Fruit fly (Drosophila melanogaster) whole organism, embryonic: ENCODE results near the gene CG17803.
A peak's percentile ranks its signal among the peaks of the same experiment; 100 is the strongest.

Source experiments
- ATbp ChIP-seq: fragments of 200-800 bp; sonication (Bioruptor generic); optimal IDR thresholded peaks from 2 replicates; lab custom pipeline; 2017; ENCODE audit warnings: missing biosample characterization, mild to moderate bottlenecking, missing genetic modification characterization, missing genetic modification reagents
- Atf3 ChIP-seq: fragments of 200-800 bp; sonication (Bioruptor generic); optimal IDR thresholded peaks from 3 replicates; lab custom pipeline; 2016; ENCODE audit warnings: missing biosample characterization, missing genetic modification characterization
- CG11695 ChIP-seq: fragments of 200-800 bp; sonication (Bioruptor generic); IDR thresholded peaks from 3 replicates; pipeline ENCODE4 v1.3.6; 2022; ENCODE audit warnings: missing biosample characterization, missing genetic modification characterization
- CG12104 ChIP-seq: fragments of 200-800 bp; sonication (Bioruptor generic); optimal IDR thresholded peaks from 3 replicates; lab custom pipeline; 2016; ENCODE audit warnings: missing biosample characterization, missing genetic modification characterization
- CG12391 ChIP-seq: fragments of 200-800 bp; sonication (Bioruptor generic); optimal IDR thresholded peaks from 3 replicates; lab custom pipeline; 2018; ENCODE audit warnings: missing biosample characterization, mild to moderate bottlenecking, missing genetic modification characterization, moderate library complexity
- CG12659 ChIP-seq: fragments of 200-800 bp; sonication (Bioruptor generic); optimal IDR thresholded peaks from 3 replicates; lab custom pipeline; 2017; ENCODE audit warnings: mild to moderate bottlenecking, missing biosample characterization, missing genetic modification reagents, missing genetic modification characterization
- CG13424 ChIP-seq: fragments of 200-800 bp; sonication (Bioruptor generic); optimal IDR thresholded peaks from 2 replicates; lab custom pipeline; 2019; ENCODE audit warnings: missing biosample characterization, mild to moderate bottlenecking, missing genetic modification characterization, moderate library complexity
- CG13624 ChIP-seq: fragments of 200-800 bp; sonication (Bioruptor generic); optimal IDR thresholded peaks from 2 replicates; lab custom pipeline; 2016; ENCODE audit warnings: missing biosample characterization, missing genetic modification characterization
- CG15011 ChIP-seq: fragments of 200-800 bp; sonication (Bioruptor generic); optimal IDR thresholded peaks from 3 replicates; lab custom pipeline; 2018; ENCODE audit warnings: missing biosample characterization, mild to moderate bottlenecking, missing genetic modification characterization
- CG15269 ChIP-seq: fragments of 200-800 bp; sonication (Bioruptor generic); optimal IDR thresholded peaks from 2 replicates; lab custom pipeline; 2018; ENCODE audit warnings: missing biosample characterization, mild to moderate bottlenecking, missing genetic modification characterization, moderate library complexity
- CG15601 ChIP-seq: fragments of 200-800 bp; sonication (Bioruptor generic); optimal IDR thresholded peaks from 3 replicates; lab custom pipeline; 2019; ENCODE audit warnings: missing biosample characterization, mild to moderate bottlenecking, missing genetic modification characterization, moderate library complexity
- CG17359 ChIP-seq: fragments of 200-800 bp; sonication (Bioruptor generic); optimal IDR thresholded peaks from 3 replicates; lab custom pipeline; 2018; ENCODE audit warnings: missing biosample characterization, mild to moderate bottlenecking, missing genetic modification characterization, moderate library complexity
- CG17912 ChIP-seq: fragments of 200-800 bp; sonication (Bioruptor generic); optimal IDR thresholded peaks from 2 replicates; lab custom pipeline; 2018; ENCODE audit warnings: missing biosample characterization, mild to moderate bottlenecking, missing genetic modification characterization
- CG2120 ChIP-seq: fragments of 200-800 bp; sonication (Bioruptor generic); optimal IDR thresholded peaks from 3 replicates; lab custom pipeline; 2016; ENCODE audit warnings: missing biosample characterization, missing genetic modification characterization
- CG2712 ChIP-seq: fragments of 200-800 bp; optimal IDR thresholded peaks from 3 replicates; lab custom pipeline; 2019; ENCODE audit warnings: missing biosample characterization, mild to moderate bottlenecking, missing genetic modification characterization, moderate library complexity
- CG2875 ChIP-seq: fragments of 200-800 bp; sonication (Bioruptor generic); optimal IDR thresholded peaks from 2 replicates; lab custom pipeline; 2017; ENCODE audit warnings: missing biosample characterization, mild to moderate bottlenecking, missing genetic modification characterization, missing genetic modification reagents
- CG4282 ChIP-seq: fragments of 200-800 bp; sonication (Bioruptor generic); optimal IDR thresholded peaks from 2 replicates; lab custom pipeline; 2016; ENCODE audit warnings: missing biosample characterization, missing genetic modification characterization
- CG6813 ChIP-seq: fragments of 200-800 bp; sonication (Bioruptor generic); optimal IDR thresholded peaks from 2 replicates; lab custom pipeline; 2017; ENCODE audit warnings: missing biosample characterization, missing genetic modification characterization, mild to moderate bottlenecking, moderate library complexity, missing genetic modification reagents
- CG8290 ChIP-seq, 3 experiments: fragments of 200-800 bp; sonication (Bioruptor generic); optimal IDR thresholded peaks; 2 replicates each; lab custom pipeline; 2016 to 2019; ENCODE audit warnings: missing biosample characterization in 3 of 3, missing genetic modification characterization in 3 of 3, mild to moderate bottlenecking in 2 of 3, moderate library complexity in 1 of 3
- CG8944 ChIP-seq: fragments of 200-800 bp; sonication (Bioruptor generic); optimal IDR thresholded peaks from 3 replicates; lab custom pipeline; 2016; ENCODE audit warnings: missing biosample characterization, missing genetic modification characterization
- Dref ChIP-seq: fragments of 200-800 bp; sonication (Bioruptor generic); IDR thresholded peaks from 2 replicates; pipeline ENCODE4 v1.3.6; 2022; ENCODE audit warnings: missing biosample characterization, missing genetic modification characterization
- Ets65A ChIP-seq: fragments of 200-800 bp; sonication (Bioruptor generic); peaks from one replicate; lab custom pipeline; 2016; ENCODE audit warnings: missing biosample characterization, missing genetic modification characterization
- Hr78 ChIP-seq, 2 experiments: fragments of 200-800 bp in 1 of 2; fragments of >200 bp in 1 of 2; sonication (Bioruptor generic) in 1 of 2; optimal IDR thresholded peaks; 2 replicates each; lab custom pipeline; 2017 to 2019; ENCODE audit warnings: missing biosample characterization in 2 of 2, missing genetic modification characterization in 2 of 2, mild to moderate bottlenecking in 1 of 2, moderate library complexity in 1 of 2
- Hsf ChIP-seq: fragments of 200-800 bp; sonication (Bioruptor generic); optimal IDR thresholded peaks from 3 replicates; lab custom pipeline; 2016; ENCODE audit warnings: missing biosample characterization, missing genetic modification characterization
- Max ChIP-seq: fragments of 200-800 bp; sonication (Bioruptor generic); optimal IDR thresholded peaks from 2 replicates; lab custom pipeline; 2016; ENCODE audit warnings: missing biosample characterization, mild to moderate bottlenecking, missing genetic modification characterization
- NFAT ChIP-seq: fragments of 200-800 bp; sonication (Bioruptor generic); IDR thresholded peaks from 2 replicates; pipeline ENCODE4 v1.3.6; 2022; ENCODE audit warnings: missing biosample characterization, missing genetic modification characterization
- Nf-YC ChIP-seq: fragments of 200-800 bp; optimal IDR thresholded peaks from 3 replicates; lab custom pipeline; 2019; ENCODE audit warnings: missing biosample characterization, mild to moderate bottlenecking, missing genetic modification characterization, moderate library complexity
- NfI ChIP-seq: fragments of 200-800 bp; sonication (Bioruptor generic); optimal IDR thresholded peaks from 3 replicates; lab custom pipeline; 2018; ENCODE audit warnings: missing biosample characterization, mild to moderate bottlenecking, missing genetic modification characterization, moderate library complexity
- Scr ChIP-seq: fragments of 200-800 bp; sonication (Bioruptor generic); IDR thresholded peaks from 2 replicates; pipeline ENCODE4 v1.3.6; 2022; ENCODE audit warnings: missing biosample characterization, missing genetic modification characterization; ENCODE audit not compliant: partially characterized antibody
- TFAM ChIP-seq: fragments of 200-800 bp; sonication (Bioruptor generic); optimal IDR thresholded peaks from 2 replicates; lab custom pipeline; 2017; ENCODE audit warnings: missing biosample characterization, missing genetic modification characterization, inconsistent platforms
- ato ChIP-seq: fragments of 200-800 bp; sonication (Bioruptor generic); IDR thresholded peaks from 2 replicates; pipeline ENCODE4 v1.3.6; 2022; ENCODE audit warnings: missing biosample characterization, missing genetic modification characterization; ENCODE audit not compliant: partially characterized antibody
- bsh ChIP-seq, 2 experiments: fragments of 200-800 bp; sonication (Bioruptor generic); optimal IDR thresholded peaks; 2 replicates each; lab custom pipeline; 2017 to 2018; ENCODE audit warnings: mild to moderate bottlenecking in 2 of 2, missing biosample characterization in 2 of 2, missing genetic modification characterization in 2 of 2, moderate library complexity in 1 of 2
- chm ChIP-seq: fragments of 200-800 bp; sonication (Bioruptor generic); IDR thresholded peaks from 2 replicates; pipeline ENCODE4 v1.3.6; 2022; ENCODE audit warnings: missing biosample characterization, missing genetic modification characterization
- chn ChIP-seq: fragments of 200-800 bp; sonication (Bioruptor generic); optimal IDR thresholded peaks from 2 replicates; lab custom pipeline; 2016; ENCODE audit warnings: missing biosample characterization, missing genetic modification characterization
- cwo ChIP-seq: fragments of 200-800 bp; sonication (Bioruptor generic); optimal IDR thresholded peaks from 3 replicates; lab custom pipeline; 2017; ENCODE audit warnings: missing biosample characterization, missing genetic modification characterization, mild to moderate bottlenecking, moderate library complexity, missing genetic modification reagents
- disco-r ChIP-seq: fragments of 200-800 bp; sonication (Bioruptor generic); optimal IDR thresholded peaks from 2 replicates; lab custom pipeline; 2016; ENCODE audit warnings: missing biosample characterization, missing genetic modification characterization
- exex ChIP-seq: fragments of 200-800 bp; sonication (Bioruptor generic); optimal IDR thresholded peaks from 4 replicates; lab custom pipeline; 2018; ENCODE audit warnings: missing biosample characterization, mild to moderate bottlenecking, missing genetic modification characterization, moderate library complexity
- gt ChIP-seq: fragments of 200-800 bp; sonication (Bioruptor generic); IDR thresholded peaks from 2 replicates; pipeline ENCODE4 v1.3.6; 2022; ENCODE audit warnings: missing biosample characterization, missing genetic modification characterization
- her ChIP-seq: fragments of 200-800 bp; sonication (Bioruptor generic); optimal IDR thresholded peaks from 2 replicates; lab custom pipeline; 2016; ENCODE audit warnings: missing biosample characterization, missing genetic modification characterization
- luna ChIP-seq: fragments of 200-800 bp; sonication (Bioruptor generic); optimal IDR thresholded peaks from 2 replicates; lab custom pipeline; 2016; ENCODE audit warnings: missing biosample characterization, missing genetic modification characterization
- nau ChIP-seq: fragments of 200-800 bp; sonication (Bioruptor generic); optimal IDR thresholded peaks from 3 replicates; lab custom pipeline; 2017; ENCODE audit warnings: missing biosample characterization, mild to moderate bottlenecking, missing genetic modification characterization, missing genetic modification reagents
- nmo ChIP-seq: fragments of 200-800 bp; sonication (Bioruptor generic); optimal IDR thresholded peaks from 2 replicates; lab custom pipeline; 2018; ENCODE audit warnings: missing biosample characterization, mild to moderate bottlenecking, missing genetic modification characterization, moderate library complexity
- nom ChIP-seq: fragments of 200-800 bp; sonication (Bioruptor generic); optimal IDR thresholded peaks from 2 replicates; lab custom pipeline; 2017; ENCODE audit warnings: missing biosample characterization, missing genetic modification characterization, mild to moderate bottlenecking, moderate library complexity, missing genetic modification reagents
- pzg ChIP-seq: fragments of 200-800 bp; sonication (Bioruptor generic); optimal IDR thresholded peaks from 3 replicates; lab custom pipeline; 2018; ENCODE audit warnings: missing biosample characterization, mild to moderate bottlenecking, missing genetic modification characterization, moderate library complexity
- sr ChIP-seq: fragments of 200-800 bp; sonication (Bioruptor generic); IDR thresholded peaks from 3 replicates; pipeline ENCODE4 v1.3.6; 2022; ENCODE audit warnings: missing biosample characterization, missing genetic modification characterization
- ttk ChIP-seq: fragments of 200-800 bp; sonication (Bioruptor generic); IDR thresholded peaks from 2 replicates; pipeline ENCODE4 v2.1.2; 2022; ENCODE audit warnings: missing biosample characterization, missing genetic modification characterization
- vvl ChIP-seq: fragments of 200-800 bp; sonication (Bioruptor generic); IDR thresholded peaks from 2 replicates; pipeline ENCODE4 v1.3.6; 2022; ENCODE audit warnings: missing biosample characterization, missing genetic modification characterization
- wor ChIP-seq: fragments of 200-800 bp; sonication (Bioruptor generic); IDR thresholded peaks from 2 replicates; pipeline ENCODE4 v1.3.6; 2022; ENCODE audit warnings: missing biosample characterization, missing genetic modification characterization
- zfh1 ChIP-seq: fragments of 200-800 bp; sonication (Bioruptor generic); IDR thresholded peaks from 3 replicates; pipeline ENCODE4 v1.3.6; 2022; ENCODE audit warnings: missing biosample characterization, missing genetic modification characterization

Gene CG17803

DNA sequence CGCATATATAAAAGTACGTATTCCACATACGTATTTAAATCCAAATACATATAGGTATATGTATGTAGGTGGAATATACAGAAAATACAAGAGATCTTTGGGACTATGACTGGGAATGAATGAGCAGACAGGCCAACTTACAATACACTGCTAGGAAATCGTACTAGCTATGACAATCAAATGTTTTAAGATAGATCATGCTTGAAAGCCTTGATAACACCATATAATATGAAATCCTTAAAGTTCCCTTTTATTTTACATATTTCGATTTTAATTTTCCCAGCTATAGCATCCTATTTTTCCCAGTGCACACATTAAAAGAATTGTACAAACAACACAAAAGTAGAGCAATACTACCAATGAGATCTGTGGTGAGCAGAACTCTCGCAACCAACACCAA is 19.9 kb downstream of the CG17803 start (continued):
- TF ChIP-seq ATbp (GFP tag; lab: Kevin White, UChicago): peak; percentile 76
- TF ChIP-seq CG12391 (tag; lab: Kevin White, UChicago): peak; percentile 75
- TF ChIP-seq nmo: peak; percentile 89
- peak; percentile 80 for TF ChIP-seq zfh1
- peak; percentile 24 for TF ChIP-seq exex (tag; lab: Kevin White, UChicago)
- peak; percentile 87 for TF ChIP-seq Nf-YC (tag; lab: Kevin White, UChicago)
- TF ChIP-seq wor: peak; percentile 71
- TF ChIP-seq cwo (GFP tag; lab: Kevin White, UChicago): peak; percentile 60
- TF ChIP-seq CG8290 (GFP tag; optimal IDR thresholded peaks at IDR 0.05; lab: Kevin White, UChicago): no peak
- TF ChIP-seq CG8290 (tag; optimal IDR thresholded peaks at IDR 0.05; lab: Kevin White, UChicago): peak in 1 of 2 experiments; percentile 75
- TF ChIP-seq Ets65A (GFP tag; lab: Kevin White, UChicago): peak; percentile 95
- peak; percentile 80 for TF ChIP-seq CG11695
- peak; percentile 63 for TF ChIP-seq Hsf
- TF ChIP-seq Scr (GFP tag; lab: Robert Waterston, UW): no peak
- TF ChIP-seq CG2875: peak; percentile 65
- TF ChIP-seq Hr78 (GFP tag; optimal IDR thresholded peaks at IDR 0.05; lab: Kevin White, UChicago): peak in 1 of 2 experiments; percentile 22
- TF ChIP-seq chn (GFP tag; lab: Kevin White, UChicago): peak; percentile 60
- TF ChIP-seq disco-r (GFP tag; lab: Kevin White, UChicago): peak; percentile 74
- TF ChIP-seq ttk (GFP tag; lab: Robert Waterston, UW): peak; percentile 83
- TF ChIP-seq chm (GFP tag; lab: Robert Waterston, UW): peak; percentile 82
- TF ChIP-seq CG15269 (tag; lab: Kevin White, UChicago): peak; percentile 88
- TF ChIP-seq Atf3 (GFP tag; lab: Kevin White, UChicago): peak; percentile 55
- no peak for TF ChIP-seq nom (GFP tag; lab: Kevin White, UChicago)
- TF ChIP-seq Dref (GFP tag; lab: Robert Waterston, UW): 0 out of 2 replicates have a peak, but pooled peaks have one; percentile 16
- TF ChIP-seq her (GFP tag; lab: Kevin White, UChicago): peak; percentile 69
- peak; percentile 49; the same call in 1 of the 3 replicates for TF ChIP-seq sr (GFP tag; lab: Robert Waterston, UW)
- peak; percentile 86 for TF ChIP-seq CG2120
- peak; percentile 35 for TF ChIP-seq Max (GFP tag; lab: Kevin White, UChicago)
- TF ChIP-seq luna (GFP tag; lab: Kevin White, UChicago): no peak
- peak; percentile 71 for TF ChIP-seq CG6813 (GFP tag; lab: Kevin White, UChicago)
- peak in 1 of 2 experiments; percentile 81 for TF ChIP-seq bsh (GFP tag; optimal IDR thresholded peaks at IDR 0.05; lab: Kevin White, UChicago)
- no peak for TF ChIP-seq pzg (GFP tag; lab: Kevin White, UChicago)
- TF ChIP-seq NFAT (GFP tag; lab: Robert Waterston, UW): peak; percentile 92
- no peak for TF ChIP-seq ato (GFP tag; lab: Robert Waterston, UW)
- TF ChIP-seq nau (GFP tag; lab: Kevin White, UChicago): peak; percentile 54
- peak; percentile 87 for TF ChIP-seq CG2712 (tag; lab: Kevin White, UChicago)
- peak; percentile 67 for TF ChIP-seq CG15601 (tag; lab: Kevin White, UChicago)
- TF ChIP-seq CG13424 (tag; lab: Kevin White, UChicago): peak; percentile 88
- TF ChIP-seq vvl (GFP tag; lab: Robert Waterston, UW): peak; percentile 94
- TF ChIP-seq CG4282: no peak
- peak; percentile 77 for TF ChIP-seq NfI (GFP tag; lab: Kevin White, UChicago)
- TF ChIP-seq CG8944 (GFP tag; lab: Kevin White, UChicago): peak; percentile 75
- peak; percentile 81 for TF ChIP-seq CG17359 (tag; lab: Kevin White, UChicago)
- peak; percentile 92 for TF ChIP-seq CG13624 (GFP tag; lab: Kevin White, UChicago)
- no peak for TF ChIP-seq TFAM (GFP tag; lab: Kevin White, UChicago)
- peak; percentile 45; the same call in 1 of the 2 replicates for TF ChIP-seq gt (GFP tag; lab: Robert Waterston, UW)
- peak; percentile 43 for TF ChIP-seq CG15011 (GFP tag; lab: Kevin White, UChicago)
- TF ChIP-seq CG17912 (GFP tag; lab: Kevin White, UChicago): no peak
- TF ChIP-seq CG12104: peak; percentile 50
- peak; percentile 75 for TF ChIP-seq CG12659 (GFP tag; lab: Kevin White, UChicago)
